Fruit fly (Drosophila melanogaster) whole organism, prepupa: ENCODE data around the gene CAH7.

ENCODE experiments used
- Blimp-1 ChIP-seq: fragments of 200-800 bp; sonication (Bioruptor generic); optimal IDR thresholded peaks from 3 replicates; lab custom pipeline; 2017; ENCODE audit warnings: missing biosample characterization, missing genetic modification characterization, mild to moderate bottlenecking, moderate library complexity, missing genetic modification reagents
- CG10669 ChIP-seq: fragments of 200-800 bp; sonication (Bioruptor generic); optimal IDR thresholded peaks from 3 replicates; lab custom pipeline; 2018; ENCODE audit warnings: missing biosample characterization, mild to moderate bottlenecking, missing genetic modification characterization, moderate library complexity
- CG11762 ChIP-seq: fragments of 200-800 bp; sonication (Bioruptor generic); optimal IDR thresholded peaks from 3 replicates; lab custom pipeline; 2016; ENCODE audit warnings: missing biosample characterization, missing genetic modification characterization; ENCODE audit not compliant: insufficient read depth
- CG11902 ChIP-seq: fragments of 200-800 bp; sonication (Bioruptor generic); optimal IDR thresholded peaks from 3 replicates; lab custom pipeline; 2016; ENCODE audit warnings: missing biosample characterization, missing genetic modification characterization
- CG15336 ChIP-seq: fragments of 200-800 bp; sonication (Bioruptor generic); IDR thresholded peaks from 2 replicates; pipeline ENCODE4 v1.3.6; 2022; ENCODE audit warnings: missing biosample characterization, missing genetic modification characterization
- CG1621 ChIP-seq: fragments of 200-800 bp; sonication (Bioruptor generic); optimal IDR thresholded peaks from 3 replicates; lab custom pipeline; 2018; ENCODE audit warnings: missing biosample characterization, mild to moderate bottlenecking, missing genetic modification characterization
- CG31627 ChIP-seq: fragments of 200-800 bp; sonication (Bioruptor generic); optimal IDR thresholded peaks from 3 replicates; lab custom pipeline; 2016; ENCODE audit warnings: missing biosample characterization, missing genetic modification characterization
- CG32006 ChIP-seq: fragments of 200-800 bp; sonication (Bioruptor generic); optimal IDR thresholded peaks from 3 replicates; lab custom pipeline; 2017; ENCODE audit warnings: missing biosample characterization, mild to moderate bottlenecking, missing genetic modification characterization
- CG34406 ChIP-seq: fragments of 200-800 bp; sonication (Bioruptor generic); optimal IDR thresholded peaks from 3 replicates; lab custom pipeline; 2016; ENCODE audit warnings: missing biosample characterization, missing genetic modification characterization
- CG3919 ChIP-seq: fragments of 200-800 bp; sonication (Bioruptor generic); optimal IDR thresholded peaks from 3 replicates; lab custom pipeline; 2016; ENCODE audit warnings: missing biosample characterization, missing genetic modification characterization
- CG4318 ChIP-seq: fragments of 200-800 bp; sonication (Bioruptor generic); optimal IDR thresholded peaks from 3 replicates; lab custom pipeline; 2017; ENCODE audit warnings: missing biosample characterization, mild to moderate bottlenecking, missing genetic modification characterization
- CG6163 ChIP-seq: fragments of 200-800 bp; sonication (Bioruptor generic); IDR thresholded peaks from 3 replicates; pipeline ENCODE4 v1.3.6; 2022; ENCODE audit warnings: missing biosample characterization, missing genetic modification characterization
- CG6276 ChIP-seq: fragments of 200-800 bp; sonication (Bioruptor generic); optimal IDR thresholded peaks from 2 replicates; lab custom pipeline; 2017; ENCODE audit warnings: missing biosample characterization, mild to moderate bottlenecking, missing genetic modification characterization
- CG6792 ChIP-seq: fragments of 200-800 bp; sonication (Bioruptor generic); optimal IDR thresholded peaks from 3 replicates; lab custom pipeline; 2016; ENCODE audit warnings: missing biosample characterization, missing genetic modification characterization
- CG6854 ChIP-seq: fragments of 200-800 bp; sonication (Bioruptor generic); optimal IDR thresholded peaks from 2 replicates; lab custom pipeline; 2017; ENCODE audit warnings: missing biosample characterization, mild to moderate bottlenecking, missing genetic modification characterization
- CG7368 ChIP-seq: fragments of 200-800 bp; sonication (Bioruptor generic); optimal IDR thresholded peaks from 3 replicates; lab custom pipeline; 2016; ENCODE audit warnings: missing biosample characterization, missing genetic modification characterization
- CG8632 ChIP-seq: fragments of 200-800 bp; sonication (Bioruptor generic); optimal IDR thresholded peaks from 3 replicates; lab custom pipeline; 2016; ENCODE audit warnings: missing biosample characterization, missing genetic modification characterization
- Eip75B ChIP-seq: fragments of 200-800 bp; sonication (Bioruptor generic); optimal IDR thresholded peaks from 3 replicates; lab custom pipeline; 2016; ENCODE audit warnings: missing biosample characterization, missing genetic modification characterization
- Eip78C ChIP-seq: fragments of 200-800 bp; sonication (Bioruptor generic); peaks from one replicate; lab custom pipeline; 2016; ENCODE audit warnings: missing biosample characterization, missing genetic modification characterization
- Eip93F ChIP-seq: fragments of 200-800 bp; sonication (Bioruptor generic); optimal IDR thresholded peaks from 2 replicates; lab custom pipeline; 2016; ENCODE audit warnings: missing biosample characterization, mild to moderate bottlenecking, missing genetic modification characterization
- Ets21C ChIP-seq: fragments of 200-800 bp; sonication (Bioruptor generic); optimal IDR thresholded peaks from 3 replicates; lab custom pipeline; 2016; ENCODE audit warnings: missing biosample characterization, missing genetic modification characterization
- Ets96B ChIP-seq: fragments of 200-800 bp; optimal IDR thresholded peaks from 2 replicates; lab custom pipeline; 2019; ENCODE audit warnings: missing biosample characterization, mild to moderate bottlenecking, missing genetic modification characterization, moderate library complexity
- Hr38 ChIP-seq: sonication (Bioruptor generic); optimal IDR thresholded peaks from 2 replicates; lab custom pipeline; 2016; ENCODE audit warnings: missing biosample characterization, missing genetic modification characterization
- Hr39 ChIP-seq: fragments of 200-800 bp; sonication (Bioruptor generic); optimal IDR thresholded peaks from 2 replicates; lab custom pipeline; 2016; ENCODE audit warnings: missing biosample characterization, missing genetic modification characterization
- Lpt ChIP-seq: fragments of 200-800 bp; sonication (Bioruptor generic); optimal IDR thresholded peaks from 3 replicates; lab custom pipeline; 2016; ENCODE audit warnings: missing biosample characterization, missing genetic modification characterization
- Met ChIP-seq: fragments of 200-800 bp; sonication (Bioruptor generic); optimal IDR thresholded peaks from 3 replicates; lab custom pipeline; 2016; ENCODE audit warnings: missing biosample characterization, missing genetic modification characterization
- OdsH ChIP-seq: fragments of 200-800 bp; sonication (Bioruptor generic); optimal IDR thresholded peaks from 3 replicates; lab custom pipeline; 2016; ENCODE audit warnings: missing biosample characterization, missing genetic modification characterization
- Smox ChIP-seq: fragments of 200-800 bp; sonication (Bioruptor generic); optimal IDR thresholded peaks from 3 replicates; lab custom pipeline; 2016; ENCODE audit warnings: missing biosample characterization, missing genetic modification characterization
- Sox102F ChIP-seq: fragments of 200-800 bp; sonication (Bioruptor generic); optimal IDR thresholded peaks from 2 replicates; lab custom pipeline; 2016; ENCODE audit warnings: missing biosample characterization, mild to moderate bottlenecking, missing genetic modification characterization
- Sox14 ChIP-seq: fragments of 200-800 bp; sonication (Bioruptor generic); optimal IDR thresholded peaks from 3 replicates; lab custom pipeline; 2016; ENCODE audit warnings: missing biosample characterization, missing genetic modification characterization
- Sox15 ChIP-seq: fragments of 200-800 bp; sonication (Bioruptor generic); optimal IDR thresholded peaks from 3 replicates; lab custom pipeline; 2016; ENCODE audit warnings: missing biosample characterization, missing genetic modification characterization
- achi ChIP-seq: fragments of 200-800 bp; sonication (Bioruptor generic); optimal IDR thresholded peaks from 3 replicates; lab custom pipeline; 2016; ENCODE audit warnings: missing biosample characterization, missing genetic modification characterization
- acj6 ChIP-seq: fragments of 200-800 bp; sonication (Bioruptor generic); optimal IDR thresholded peaks from 3 replicates; lab custom pipeline; 2016; ENCODE audit warnings: missing biosample characterization, missing genetic modification characterization
- cyc ChIP-seq: fragments of 200-800 bp; sonication (Bioruptor generic); optimal IDR thresholded peaks from 3 replicates; lab custom pipeline; 2016; ENCODE audit warnings: missing biosample characterization, missing genetic modification characterization
- dsx ChIP-seq: fragments of 200-800 bp; optimal IDR thresholded peaks from 3 replicates; lab custom pipeline; 2019; ENCODE audit warnings: missing biosample characterization, mild to moderate bottlenecking, missing genetic modification characterization, moderate library complexity; ENCODE audit not compliant: poor library complexity, severe bottlenecking
- eg ChIP-seq: fragments of 200-800 bp; sonication (Bioruptor generic); IDR thresholded peaks from 3 replicates; pipeline ENCODE4 v1.3.6; 2022; ENCODE audit warnings: missing biosample characterization, missing genetic modification characterization
- esn ChIP-seq: fragments of 200-800 bp; sonication (Bioruptor generic); optimal IDR thresholded peaks from 2 replicates; lab custom pipeline; 2016; ENCODE audit warnings: missing biosample characterization, mild to moderate bottlenecking, missing genetic modification characterization, moderate library complexity
- fd85E ChIP-seq: fragments of 200-800 bp; sonication (Bioruptor generic); optimal IDR thresholded peaks from 3 replicates; lab custom pipeline; 2016; ENCODE audit warnings: missing biosample characterization, missing genetic modification characterization
- fkh ChIP-seq: fragments of 200-800 bp; sonication (Bioruptor generic); optimal IDR thresholded peaks from 3 replicates; lab custom pipeline; 2017; ENCODE audit warnings: missing biosample characterization, mild to moderate bottlenecking, missing genetic modification characterization, moderate library complexity
- lz ChIP-seq: fragments of 200-800 bp; sonication (Bioruptor generic); optimal IDR thresholded peaks from 3 replicates; lab custom pipeline; 2016; ENCODE audit warnings: missing biosample characterization, missing genetic modification characterization
- net ChIP-seq: fragments of 200-800 bp; sonication (Bioruptor generic); optimal IDR thresholded peaks from 3 replicates; lab custom pipeline; 2016; ENCODE audit warnings: missing biosample characterization, missing genetic modification characterization
- pdm3 ChIP-seq: fragments of 200-800 bp; sonication (Bioruptor generic); optimal IDR thresholded peaks from 3 replicates; lab custom pipeline; 2016; ENCODE audit warnings: missing biosample characterization, missing genetic modification characterization
- salr ChIP-seq, 2 experiments: fragments of 200-800 bp; sonication (Bioruptor generic); optimal IDR thresholded peaks; 3 replicates each; lab custom pipeline; 2016 to 2018; ENCODE audit warnings: missing biosample characterization in 2 of 2, missing genetic modification characterization in 2 of 2, mild to moderate bottlenecking in 1 of 2
- svp ChIP-seq: fragments of 200-800 bp; sonication (Bioruptor generic); peaks from one replicate; lab custom pipeline; 2016; ENCODE audit warnings: missing biosample characterization, missing genetic modification characterization
- topi ChIP-seq: fragments of 200-800 bp; sonication (Bioruptor generic); optimal IDR thresholded peaks from 3 replicates; lab custom pipeline; 2016; ENCODE audit warnings: missing biosample characterization, missing genetic modification characterization
- vri ChIP-seq: fragments of 200-800 bp; sonication (Bioruptor generic); optimal IDR thresholded peaks from 3 replicates; lab custom pipeline; 2016; ENCODE audit warnings: missing biosample characterization, mild to moderate bottlenecking, missing genetic modification characterization

CAH7 gene

dm6 chr3R:10076665-10077064, 35.4 kb upstream of the CAH7 start:
- TF ChIP-seq pdm3 (GFP tag; lab: Kevin White, UChicago) (no peak), CG31627 (GFP tag; lab: Kevin White, UChicago) (no peak), CG6792 (GFP tag; lab: Kevin White, UChicago) (no peak), OdsH (GFP tag; lab: Kevin White, UChicago) (no peak), fd85E (no peak), vri (GFP tag; lab: Kevin White, UChicago) (peak; percentile 27), lz (GFP tag; lab: Kevin White, UChicago) (no peak), Blimp-1 (no peak), net (GFP tag; lab: Kevin White, UChicago) (no peak), dsx (GFP tag; lab: Kevin White, UChicago) (no peak), CG11762 (GFP tag; lab: Kevin White, UChicago) (no peak), CG6163 (GFP tag; lab: Robert Waterston, UW) (no peak), Met (peak; percentile 19), CG1621 (tag; lab: Kevin White, UChicago) (no peak), Smox (GFP tag; lab: Kevin White, UChicago) (no peak), CG6276 (GFP tag; lab: Kevin White, UChicago) (no peak), eg (GFP tag; lab: Robert Waterston, UW) (no peak), CG10669 (GFP tag; lab: Kevin White, UChicago) (no peak), achi (no peak), CG4318 (GFP tag; lab: Kevin White, UChicago) (no peak), CG7368 (GFP tag; lab: Kevin White, UChicago) (no peak), cyc (peak; percentile 1), esn (GFP tag; lab: Kevin White, UChicago) (peak; percentile 14), Hr39 (GFP tag; lab: Kevin White, UChicago) (no peak), Sox102F (GFP tag; lab: Kevin White, UChicago) (no peak), svp (GFP tag; lab: Kevin White, UChicago) (peak; percentile 58), CG15336 (GFP tag; lab: Robert Waterston, UW) (no peak), CG11902 (GFP tag; lab: Kevin White, UChicago) (no peak), CG6854 (no peak), Eip75B (GFP tag; lab: Kevin White, UChicago) (no peak), salr (GFP tag; optimal IDR thresholded peaks at IDR 0.05; lab: Kevin White, UChicago) (no peak), CG32006 (GFP tag; lab: Kevin White, UChicago) (no peak), Lpt (GFP tag; lab: Kevin White, UChicago) (no peak), Ets96B (tag; lab: Kevin White, UChicago) (no peak), CG3919 (GFP tag; lab: Kevin White, UChicago) (no peak), Sox14 (peak; percentile 22), Eip78C (GFP tag; lab: Kevin White, UChicago) (peak; percentile 10), CG34406 (GFP tag; lab: Kevin White, UChicago) (no peak), topi (peak; percentile 12), Eip93F (GFP tag; lab: Kevin White, UChicago) (no peak), Ets21C (no peak), fkh (no peak), CG8632 (no peak), acj6 (GFP tag; lab: Kevin White, UChicago) (no peak), Hr38 (GFP tag; lab: Kevin White, UChicago) (no peak), Sox15 (no peak)
